Worm (Caenorhabditis elegans) whole organism, L4 larva: ENCODE measurements around the gene gtl-1.

ENCODE experiments used
- ceh-28 ChIP-seq: fragments of 150-350 bp; optimal IDR thresholded peaks from 2 replicates; lab custom pipeline; 2014; ENCODE audit warnings: missing biosample characterization, missing genetic modification reagents, missing genetic modification characterization
- ceh-44 ChIP-seq: fragments of 200-800 bp; sonication (Bioruptor generic); IDR thresholded peaks from 2 replicates; pipeline ENCODE4 v1.3.6; 2022; ENCODE audit warnings: missing genetic modification reagents, missing genetic modification characterization, missing compliant biosample characterization
- jun-1 ChIP-seq: fragments of 150-350 bp; optimal IDR thresholded peaks from 2 replicates; lab custom pipeline; 2014; ENCODE audit warnings: missing biosample characterization, missing genetic modification reagents, missing genetic modification characterization
- lin-13 ChIP-seq: fragments of 150-350 bp; optimal IDR thresholded peaks from 2 replicates; lab custom pipeline; 2014; ENCODE audit warnings: missing biosample characterization, missing genetic modification reagents, missing genetic modification characterization
- skn-1 ChIP-seq: fragments of 150-350 bp; optimal IDR thresholded peaks from 2 replicates; lab custom pipeline; 2014; ENCODE audit warnings: missing biosample characterization, missing genetic modification characterization
- snpc-4 ChIP-seq: fragments of 150-350 bp; optimal IDR thresholded peaks from 2 replicates; lab custom pipeline; 2014; ENCODE audit warnings: missing biosample characterization, missing genetic modification characterization
- unc-62 ChIP-seq, 3 experiments: fragments of 150-350 bp in 1 of 3; sonication (generic microtip); optimal IDR thresholded peaks in 2 of 3; peaks in 1 of 3; 1 replicate in 1 of 3; 2 replicates in 2 of 3; lab custom pipeline; 2014 to 2017; ENCODE audit warnings: missing biosample characterization in 3 of 3, missing genetic modification characterization in 3 of 3, missing genetic modification reagents in 3 of 3, missing genotype in 1 of 3

ce11 chrIV:11218037-11218436, 41.3 kb downstream of the gtl-1 start, which contains the start of gene zip-6:
- TF ChIP-seq snpc-4 (tag; lab: Kevin White, UChicago): no peak
- no peak for TF ChIP-seq skn-1 (tag; lab: Kevin White, UChicago)
- no peak for TF ChIP-seq ceh-28 (tag; lab: Kevin White, UChicago)
- peak in 1 of 2 experiments; percentile 53 for TF ChIP-seq unc-62 (GFP tag; optimal IDR thresholded peaks at IDR 0.05 in 1 of 2; lab: Kevin White, UChicago)
- no peak for TF ChIP-seq unc-62 (tag; optimal IDR thresholded peaks at IDR 0.05; lab: Kevin White, UChicago)
- TF ChIP-seq ceh-44 (GFP tag; lab: Robert Waterston, UW): no peak
- no peak for TF ChIP-seq lin-13 (GFP tag; lab: Kevin White, UChicago)
- TF ChIP-seq jun-1 (tag; lab: Kevin White, UChicago): no peak
